Fruit fly (Drosophila melanogaster): ENCODE data around the gene CG4520.
A peak's percentile ranks its signal among the peaks of the same experiment; 100 is the strongest.

CG4520 gene

DNA sequence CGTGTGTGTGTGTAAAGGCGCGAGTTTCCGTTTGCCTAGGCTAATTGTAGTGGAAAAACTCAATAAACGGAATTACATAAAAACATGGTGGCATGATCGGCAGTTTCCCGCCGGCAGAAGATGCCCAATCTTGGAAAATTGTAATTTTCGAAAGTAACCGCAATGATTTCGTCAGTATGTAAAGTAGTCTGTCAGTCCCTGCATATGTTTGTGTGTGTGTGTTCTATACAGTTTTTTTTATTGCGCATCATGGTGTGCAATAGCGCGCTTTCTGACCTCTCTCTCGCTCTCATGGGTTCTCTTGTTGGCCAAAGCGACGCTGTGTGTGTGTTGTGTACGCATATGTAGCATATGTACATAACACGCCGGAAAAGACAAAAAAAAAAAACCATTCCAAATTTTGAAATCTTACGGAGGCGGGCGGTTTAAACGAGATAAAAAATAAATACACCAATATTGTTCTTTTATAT lies 49.8 kb downstream of the CG4520 start (continued):
- peak; percentile 42 for TF ChIP-seq NfI (GFP tag; optimal IDR thresholded peaks at IDR 0.05)
- TF ChIP-seq CG32532 (GFP tag; IDR thresholded peaks at IDR 0.05): no peak
- TF ChIP-seq bcd (GFP tag; optimal IDR thresholded peaks at IDR 0.05): peak; percentile 14
- TF ChIP-seq al (GFP tag; IDR thresholded peaks at IDR 0.05): no peak
- TF ChIP-seq CG9932 (GFP tag; IDR thresholded peaks at IDR 0.05): peak; percentile 34; the same call in 1 of the 2 replicates
- no peak for TF ChIP-seq sisA (GFP tag; IDR thresholded peaks at IDR 0.05)
- no peak for TF ChIP-seq Ssrp (tag; optimal IDR thresholded peaks at IDR 0.05)
- TF ChIP-seq CG34376 (GFP tag; optimal IDR thresholded peaks at IDR 0.05): peak; percentile 61
- TF ChIP-seq vvl (GFP tag; IDR thresholded peaks at IDR 0.05): peak; percentile 52
- no peak for TF ChIP-seq ash1 (GFP tag; optimal IDR thresholded peaks at IDR 0.05)
- TF ChIP-seq MTF-1 (GFP tag; optimal IDR thresholded peaks at IDR 0.05; ENCODE audit: borderline replicate concordance): peak; percentile 51
- TF ChIP-seq CG11504 (tag; optimal IDR thresholded peaks at IDR 0.05): no peak
- TF ChIP-seq CG9437 (GFP tag; optimal IDR thresholded peaks at IDR 0.05): no peak
- TF ChIP-seq sens-2 (GFP tag; IDR thresholded peaks at IDR 0.05): no peak
- peak; percentile 67; the same call in 1 of the 2 replicates for TF ChIP-seq CG32767 (GFP tag; IDR thresholded peaks at IDR 0.05)
- TF ChIP-seq Meics (GFP tag; optimal IDR thresholded peaks at IDR 0.05): peak; percentile 48
- TF ChIP-seq corto (GFP tag; optimal IDR thresholded peaks at IDR 0.05): no peak
- no peak for TF ChIP-seq CG14050 (GFP tag; IDR thresholded peaks at IDR 0.05)
- no peak for TF ChIP-seq kay (GFP tag; optimal IDR thresholded peaks at IDR 0.05)
- no peak for TF ChIP-seq otp (GFP tag; IDR thresholded peaks at IDR 0.05)
- no peak for TF ChIP-seq Hr39 (optimal IDR thresholded peaks at IDR 0.05)
- no peak for TF ChIP-seq GATAe (GFP tag; conservative IDR thresholded peaks at IDR 0.05)
- TF ChIP-seq CG5953 (GFP tag; IDR thresholded peaks at IDR 0.05): 0 out of 2 replicates have a peak, but pooled peaks have one; percentile 25
- peak; percentile 8 for TF ChIP-seq Sry-δ (GFP tag; optimal IDR thresholded peaks at IDR 0.05)
- TF ChIP-seq CG8765 (GFP tag; IDR thresholded peaks at IDR 0.05): no peak
- TF ChIP-seq Hr3 (GFP tag; optimal IDR thresholded peaks at IDR 0.05): peak; percentile 30
- TF ChIP-seq unc-4 (GFP tag; IDR thresholded peaks at IDR 0.05; ENCODE audit: partially characterized antibody): no peak
- no peak for TF ChIP-seq Taf1 (GFP tag; IDR thresholded peaks at IDR 0.05)
- no peak for TF ChIP-seq hb (GFP tag; IDR thresholded peaks at IDR 0.05; ENCODE audit: partially characterized antibody)
- TF ChIP-seq Tbp (GFP tag; optimal IDR thresholded peaks at IDR 0.05): no peak
- no peak for TF ChIP-seq Neu2 (GFP tag; optimal IDR thresholded peaks at IDR 0.05; ENCODE audit: borderline replicate concordance)
- TF ChIP-seq CG17328 (GFP tag; IDR thresholded peaks at IDR 0.05): no peak
- TF ChIP-seq Ada2b (GFP tag; IDR thresholded peaks at IDR 0.05): no peak
- no peak for TF ChIP-seq pnt (GFP tag; optimal IDR thresholded peaks at IDR 0.05)
- TF ChIP-seq toy (GFP tag; IDR thresholded peaks at IDR 0.05): no peak
- no peak for TF ChIP-seq CG13287 (GFP tag; IDR thresholded peaks at IDR 0.05; ENCODE audit: partially characterized antibody)
- TF ChIP-seq Ets97D (GFP tag; optimal IDR thresholded peaks at IDR 0.05): no peak
- peak; percentile 9 for TF ChIP-seq CG2712 (tag; optimal IDR thresholded peaks at IDR 0.05)
- TF ChIP-seq CG4404 (GFP tag; IDR thresholded peaks at IDR 0.05): no peak
- TF ChIP-seq CG12659 (GFP tag; optimal IDR thresholded peaks at IDR 0.05): peak; percentile 41
- peak; percentile 83 for TF ChIP-seq CG13624 (GFP tag; optimal IDR thresholded peaks at IDR 0.05)
- peak; percentile 55 for TF ChIP-seq pfk (GFP tag; optimal IDR thresholded peaks at IDR 0.05)
- no peak for TF ChIP-seq gcm (GFP tag; optimal IDR thresholded peaks at IDR 0.05)
- peak; percentile 32 for TF ChIP-seq CG12104 (GFP tag; optimal IDR thresholded peaks at IDR 0.05)
- TF ChIP-seq Nf-YB (GFP tag; optimal IDR thresholded peaks at IDR 0.05): no peak
- no peak for TF ChIP-seq CG11085 (GFP tag; IDR thresholded peaks at IDR 0.05)
- TF ChIP-seq CG11723 (GFP tag; optimal IDR thresholded peaks at IDR 0.05): no peak
- no peak for TF ChIP-seq CG14667 (GFP tag; IDR thresholded peaks at IDR 0.05)
- TF ChIP-seq gsb (GFP tag; IDR thresholded peaks at IDR 0.05): no peak
- no peak for TF ChIP-seq Lim3 (GFP tag; IDR thresholded peaks at IDR 0.05)
- no peak for TF ChIP-seq tin (GFP tag; optimal IDR thresholded peaks at IDR 0.05)
- TF ChIP-seq cato (GFP tag; optimal IDR thresholded peaks at IDR 0.05; ENCODE audit: borderline replicate concordance): no peak

Measured in whole organism, embryonic.